Worm (Caenorhabditis elegans) whole organism, L1 larva: Measurements from ENCODE around the gene C17C3.6.

ENCODE experiments used
- ama-1 ChIP-seq: fragments of 150-350 bp; optimal IDR thresholded peaks from 2 replicates; lab custom pipeline; 2014
- elt-3 ChIP-seq, 6 experiments: fragments of 150-350 bp in 1 of 6; sonication (generic microtip); optimal IDR thresholded peaks; 2 replicates each; lab custom pipeline; 2017 to 2018; ENCODE audit warnings: missing biosample characterization in 6 of 6, missing genetic modification characterization in 6 of 6, inconsistent platforms in 1 of 6
- lir-3 ChIP-seq: sonication (generic microtip); optimal IDR thresholded peaks from 2 replicates; lab custom pipeline; 2016; ENCODE audit warnings: mild to moderate bottlenecking, missing genetic modification characterization, moderate library complexity, missing compliant biosample characterization; ENCODE audit not compliant: poor library complexity
- mep-1 ChIP-seq: fragments of 150-350 bp; optimal IDR thresholded peaks from 2 replicates; lab custom pipeline; 2014; ENCODE audit warnings: missing biosample characterization, missing genetic modification characterization
- nhr-237 ChIP-seq: fragments of 150-350 bp; optimal IDR thresholded peaks from 2 replicates; lab custom pipeline; 2014; ENCODE audit warnings: missing biosample characterization, missing genetic modification characterization

- TF ChIP-seq ama-1 (lab: Kevin White, UChicago) = no peak
- TF ChIP-seq elt-3 (tag; optimal IDR thresholded peaks at IDR 0.05; lab: Kevin White, UChicago) = no peak
- no peak for TF ChIP-seq mep-1 (tag; lab: Kevin White, UChicago)
- no peak for TF ChIP-seq nhr-237 (tag; lab: Kevin White, UChicago)
- no peak for TF ChIP-seq lir-3 (tag; lab: Kevin White, UChicago)
These were observed 27.2 kb downstream of the C17C3.6 start for ce11 chrII:5577060-5577459.
